Worm (Caenorhabditis elegans): ENCODE results near the gene nhx-4.

Gene nhx-4

ce11 chrX:6902958-6903357, 11.1 kb upstream of the nhx-4 start (continued):
- TF ChIP-seq him-1 (tag; optimal IDR thresholded peaks at IDR 0.05) (peak; percentile 88), hmg-1.2 (GFP tag; IDR thresholded peaks at IDR 0.05) (peak; percentile 80), lin-26 (GFP tag; IDR thresholded peaks at IDR 0.05) (no peak; the same call in 1 of the 2 replicates), F37B4.10 (GFP tag; IDR thresholded peaks at IDR 0.05) (no peak), Y79H2A.3 (GFP tag; conservative IDR thresholded peaks at IDR 0.05) (no peak), dpl-1 (GFP tag; optimal IDR thresholded peaks at IDR 0.05) (no peak), madf-6 (GFP tag; IDR thresholded peaks at IDR 0.05) (no peak), hsf-1 (GFP tag; IDR thresholded peaks at IDR 0.05) (no peak), ceh-100 (GFP tag; IDR thresholded peaks at IDR 0.05) (peak; percentile 59), ceh-79 (tag; optimal IDR thresholded peaks at IDR 0.05) (peak; percentile 57), lir-1 (GFP tag; conservative IDR thresholded peaks at IDR 0.05) (no peak), F10E7.11 (tag; optimal IDR thresholded peaks at IDR 0.05) (no peak), nfya-1 (tag; optimal IDR thresholded peaks at IDR 0.05; ENCODE audit: borderline replicate concordance, insufficient read depth) (no peak), C06A6.2 (GFP tag; conservative IDR thresholded peaks at IDR 0.05) (peak; percentile 39; the same call in 1 of the 2 replicates), ccch-3 (GFP tag; optimal IDR thresholded peaks at IDR 0.05) (no peak), Y95B8A.8 (GFP tag; IDR thresholded peaks at IDR 0.05) (no peak), cebp-1 (GFP tag; IDR thresholded peaks at IDR 0.05) (no peak), cebp-1 (tag; optimal IDR thresholded peaks at IDR 0.05) (no peak), F55B11.4 (tag; optimal IDR thresholded peaks at IDR 0.05; ENCODE audit: borderline replicate concordance, insufficient read depth) (no peak), nhr-90 (tag; optimal IDR thresholded peaks at IDR 0.05) (peak; percentile 82), mxl-1 (tag; optimal IDR thresholded peaks at IDR 0.05) (peak; percentile 72), gei-17 (GFP tag; optimal IDR thresholded peaks at IDR 0.05) (peak; percentile 48), atf-7 (tag; optimal IDR thresholded peaks at IDR 0.05) (no peak), snpc-3.4 (tag; optimal IDR thresholded peaks at IDR 0.05) (peak; percentile 42), somi-1 (GFP tag; optimal IDR thresholded peaks at IDR 0.05) (peak; percentile 47), C17E4.6 (GFP tag; IDR thresholded peaks at IDR 0.05) (no peak), chd-7 (tag; optimal IDR thresholded peaks at IDR 0.05) (peak; percentile 73), bed-2 (GFP tag; IDR thresholded peaks at IDR 0.05) (no peak), snpc-4 (GFP tag; optimal IDR thresholded peaks at IDR 0.05) (no peak), snpc-4 (tag; optimal IDR thresholded peaks at IDR 0.05) (peak in 2 of 4 experiments; percentile 20 to 65), F57A8.1 (GFP tag; optimal IDR thresholded peaks at IDR 0.05) (no peak), F39B2.1 (GFP tag; IDR thresholded peaks at IDR 0.05) (no peak), fkh-3 (tag; optimal IDR thresholded peaks at IDR 0.05) (peak; percentile 72), Y53F4B.3 (GFP tag; IDR thresholded peaks at IDR 0.05) (0 out of 2 replicates have a peak, but pooled peaks have one; percentile 39), ceh-58 (GFP tag; IDR thresholded peaks at IDR 0.05) (no peak), mel-28 (tag; optimal IDR thresholded peaks at IDR 0.05; ENCODE audit: borderline replicate concordance) (no peak), ztf-26 (tag; optimal IDR thresholded peaks at IDR 0.05) (no peak), B0019.2 (GFP tag; conservative IDR thresholded peaks at IDR 0.05) (0 out of 2 replicates have a peak, but pooled peaks have one; percentile 7), F57C9.4 (tag; optimal IDR thresholded peaks at IDR 0.05) (no peak), egrh-3 (GFP tag; IDR thresholded peaks at IDR 0.05) (peak; percentile 32), nfya-2 (GFP tag; IDR thresholded peaks at IDR 0.05) (no peak), ztf-28 (GFP tag; IDR thresholded peaks at IDR 0.05) (no peak), hmg-20 (GFP tag; IDR thresholded peaks at IDR 0.05) (peak; percentile 56; the same call in 1 of the 2 replicates), tbp1 (GFP tag; optimal IDR thresholded peaks at IDR 0.05) (peak; percentile 95)

Data from whole organism, young adult.